Worm (Caenorhabditis elegans): ENCODE data around the gene parn-2.

DNA sequence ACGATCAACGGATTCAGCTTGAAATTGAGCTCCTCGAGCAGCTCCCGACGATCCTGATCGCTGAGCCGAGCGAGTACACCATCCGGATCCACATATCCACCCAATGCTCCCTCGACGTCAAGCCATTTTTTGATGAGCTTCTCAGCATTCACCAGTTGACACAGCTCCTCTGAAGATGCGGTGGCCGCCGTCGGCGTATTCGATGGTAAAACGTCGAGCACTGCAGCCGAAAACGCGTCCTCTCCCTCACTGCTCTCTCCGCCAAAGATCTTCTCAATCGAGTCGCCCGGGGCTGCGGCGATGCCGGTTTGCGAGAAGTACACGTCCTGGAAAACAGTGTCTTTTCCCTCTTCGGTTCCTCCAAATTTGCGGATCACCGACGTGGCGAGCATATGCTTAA is 41.9 kb downstream of the parn-2 start:
- TF ChIP-seq nhr-76 (tag; optimal IDR thresholded peaks at IDR 0.05) (no peak), ces-1 (GFP tag; optimal IDR thresholded peaks at IDR 0.05) (no peak), drap-1 (GFP tag; optimal IDR thresholded peaks at IDR 0.05) (no peak), bed-3 (GFP tag; optimal IDR thresholded peaks at IDR 0.05) (no peak), nhr-237 (tag; optimal IDR thresholded peaks at IDR 0.05) (no peak), flh-1 (GFP tag; optimal IDR thresholded peaks at IDR 0.05) (no peak), unc-62 (GFP tag; optimal IDR thresholded peaks at IDR 0.05) (no peak), elt-3 (tag; optimal IDR thresholded peaks at IDR 0.05) (no peak), lin-13 (tag; optimal IDR thresholded peaks at IDR 0.05) (no peak), ztf-11 (tag; optimal IDR thresholded peaks at IDR 0.05) (no peak), nhr-12 (tag; optimal IDR thresholded peaks at IDR 0.05) (no peak), snpc-4 (tag; optimal IDR thresholded peaks at IDR 0.05) (no peak), sptf-1 (tag; optimal IDR thresholded peaks at IDR 0.05) (no peak), lsy-2 (tag; optimal IDR thresholded peaks at IDR 0.05) (no peak)
